Worm (Caenorhabditis elegans): ENCODE measurements around the gene F20G2.3.

The F20G2.3 gene

ce11 chrV:13787225-13787898, 19.1 kb upstream of the F20G2.3 start, which contains the start of the genes F53C11.4 and F53C11.5:
TSS of gene F53C11.4 (minus strand) at chrV:13787352.
TSS of gene F53C11.5 (plus strand) at chrV:13787549.
- peak; percentile 75 for TF ChIP-seq pha-4 (tag; optimal IDR thresholded peaks at IDR 0.05)
- peak; percentile 54 for TF ChIP-seq xnd-1 (tag; optimal IDR thresholded peaks at IDR 0.05)
- peak; percentile 59 for TF ChIP-seq madf-8 (GFP tag; conservative IDR thresholded peaks at IDR 0.05)
- TF ChIP-seq D2030.7 (GFP tag; IDR thresholded peaks at IDR 0.05): peak; percentile 25; the same call in 1 of the 2 replicates
- peak; percentile 9 for TF ChIP-seq snpc-1.3 (tag; optimal IDR thresholded peaks at IDR 0.05; ENCODE audit: insufficient read depth)
- TF ChIP-seq F33H1.4 (GFP tag; IDR thresholded peaks at IDR 0.05): peak; percentile 89
- TF ChIP-seq snpc-4 (GFP tag; optimal IDR thresholded peaks at IDR 0.05): peak; percentile 20
- peak in 2 of 4 experiments; percentile 18 to 42 for TF ChIP-seq snpc-4 (tag; optimal IDR thresholded peaks at IDR 0.05)
- TF ChIP-seq tlf-1 (GFP tag; optimal IDR thresholded peaks at IDR 0.05): peak; percentile 28
- no peak for TF ChIP-seq sea-2 (GFP tag; IDR thresholded peaks at IDR 0.05)
- TF ChIP-seq Y95B8A.8 (GFP tag; IDR thresholded peaks at IDR 0.05): no peak
- TF ChIP-seq madf-6 (GFP tag; IDR thresholded peaks at IDR 0.05): peak; percentile 79
- peak; percentile 14; the same call in 1 of the 2 replicates for TF ChIP-seq mcd-1 (GFP tag; IDR thresholded peaks at IDR 0.05)
- peak; percentile 76 for TF ChIP-seq hsf-1 (GFP tag; IDR thresholded peaks at IDR 0.05)
- peak; percentile 33 for TF ChIP-seq nhr-80 (tag; optimal IDR thresholded peaks at IDR 0.05)
- no peak for TF ChIP-seq snpc-1.1 (tag; optimal IDR thresholded peaks at IDR 0.05; ENCODE audit: insufficient read depth)
- peak; percentile 53; the same call in 1 of the 2 replicates for TF ChIP-seq dox-1 (GFP tag; IDR thresholded peaks at IDR 0.05)
- TF ChIP-seq snpc-3.4 (tag; optimal IDR thresholded peaks at IDR 0.05): peak; percentile 27
- TF ChIP-seq lsl-1 (GFP tag; optimal IDR thresholded peaks at IDR 0.05): peak; percentile 88
- TF ChIP-seq Y53F4B.3 (GFP tag; IDR thresholded peaks at IDR 0.05): no peak
- peak; percentile 35; the same call in 1 of the 2 replicates for TF ChIP-seq hmg-1.2 (GFP tag; IDR thresholded peaks at IDR 0.05)
- TF ChIP-seq ztf-28 (GFP tag; IDR thresholded peaks at IDR 0.05): no peak
- peak; percentile 13 for TF ChIP-seq attf-5 (GFP tag; optimal IDR thresholded peaks at IDR 0.05)

ce11 chrV:13785767-13786166, 17.5 kb upstream of the F20G2.3 start:
- TF ChIP-seq Y56A3A.18 (GFP tag; IDR thresholded peaks at IDR 0.05) (no peak), dox-1 (GFP tag; IDR thresholded peaks at IDR 0.05) (no peak), bed-2 (GFP tag; IDR thresholded peaks at IDR 0.05) (no peak), xnd-1 (tag; optimal IDR thresholded peaks at IDR 0.05) (no peak), F39B2.1 (GFP tag; IDR thresholded peaks at IDR 0.05) (no peak)

ce11 chrV:13782190-13782589, 13.9 kb upstream of the F20G2.3 start, which contains the start of gene decr-1.1:
TSS of gene decr-1.1 (plus strand) at chrV:13782399.
- no peak for TF ChIP-seq efl-1 (GFP tag; optimal IDR thresholded peaks at IDR 0.05)
- peak; percentile 30 for TF ChIP-seq nhr-80 (tag; optimal IDR thresholded peaks at IDR 0.05)
- 0 out of 2 replicates have a peak, but pooled peaks have one; percentile 18 for TF ChIP-seq dox-1 (GFP tag; IDR thresholded peaks at IDR 0.05)
- peak; percentile 25 for TF ChIP-seq ZK185.1 (tag; optimal IDR thresholded peaks at IDR 0.05; ENCODE audit: poor library complexity, severe bottlenecking)

ce11 chrV:13780902-13781301, 12.6 kb upstream of the F20G2.3 start:
- TF ChIP-seq Y56A3A.18 (GFP tag; IDR thresholded peaks at IDR 0.05): no peak
- no peak for TF ChIP-seq nhr-90 (tag; optimal IDR thresholded peaks at IDR 0.05)
- TF ChIP-seq lag-1 (GFP tag; IDR thresholded peaks at IDR 0.05): no peak
- no peak for TF ChIP-seq F57C9.4 (tag; optimal IDR thresholded peaks at IDR 0.05)
- no peak for TF ChIP-seq hmg-1.2 (GFP tag; IDR thresholded peaks at IDR 0.05)
- no peak for TF ChIP-seq ceh-58 (GFP tag; IDR thresholded peaks at IDR 0.05)
- no peak for TF ChIP-seq atf-7 (tag; optimal IDR thresholded peaks at IDR 0.05)
- TF ChIP-seq ceh-100 (GFP tag; IDR thresholded peaks at IDR 0.05): no peak
- TF ChIP-seq snpc-3.4 (tag; optimal IDR thresholded peaks at IDR 0.05): no peak
